Worm (Caenorhabditis elegans) whole organism, mixed stage, embryonic: ENCODE results near the gene F43E2.11.

Experiments
- blmp-1 ChIP-seq: fragments of 150-350 bp; optimal IDR thresholded peaks from 2 replicates; lab custom pipeline; 2014; ENCODE audit warnings: missing biosample characterization, missing genetic modification characterization
- elt-3 ChIP-seq: fragments of 150-350 bp; optimal IDR thresholded peaks from 2 replicates; lab custom pipeline; 2014; ENCODE audit warnings: missing biosample characterization, missing genetic modification characterization
- lin-13 ChIP-seq: fragments of 150-350 bp; optimal IDR thresholded peaks from 2 replicates; lab custom pipeline; 2014; ENCODE audit warnings: missing biosample characterization, missing genetic modification characterization
- lsy-2 ChIP-seq: fragments of 150-350 bp; optimal IDR thresholded peaks from 2 replicates; lab custom pipeline; 2014; ENCODE audit warnings: missing biosample characterization, missing genetic modification characterization
- nhr-237 ChIP-seq: fragments of 150-350 bp; optimal IDR thresholded peaks from 2 replicates; lab custom pipeline; 2014; ENCODE audit warnings: missing biosample characterization, missing genetic modification characterization
- sptf-1 ChIP-seq: sonication (generic microtip); optimal IDR thresholded peaks from 2 replicates; lab custom pipeline; 2017; ENCODE audit warnings: mild to moderate bottlenecking, missing genetic modification characterization, moderate library complexity, missing compliant biosample characterization
- ztf-11 ChIP-seq: fragments of 150-350 bp; optimal IDR thresholded peaks from 2 replicates; lab custom pipeline; 2014; ENCODE audit warnings: missing biosample characterization, missing genetic modification characterization

DNA sequence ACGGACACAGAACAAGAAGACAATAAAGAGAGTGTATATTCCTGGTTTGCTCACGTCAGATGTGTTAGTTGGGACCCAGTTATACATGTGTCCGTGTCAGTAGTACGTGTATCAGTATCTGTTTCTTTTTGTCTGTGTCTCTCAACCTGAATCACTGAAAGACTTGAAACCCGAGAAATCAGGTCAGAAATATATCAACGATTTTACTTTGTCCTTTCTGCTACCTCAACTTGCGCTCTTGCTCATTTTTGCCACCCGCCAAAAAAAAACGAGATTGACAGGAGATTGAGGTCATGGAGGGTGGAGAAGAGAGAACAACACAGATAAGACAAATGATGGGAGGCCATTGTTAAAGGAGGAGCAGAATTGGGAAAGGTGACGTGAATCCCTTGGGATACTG, 49.5 kb upstream of the F43E2.11 start:
- TF ChIP-seq lsy-2 (no peak), ztf-11 (no peak), sptf-1 (tag; lab: Kevin White, UChicago) (no peak), nhr-237 (tag; lab: Kevin White, UChicago) (no peak), lin-13 (tag; lab: Kevin White, UChicago) (no peak), elt-3 (tag; lab: Kevin White, UChicago) (no peak), blmp-1 (tag; lab: Kevin White, UChicago) (no peak)
